Worm (Caenorhabditis elegans) whole organism, late embryonic: Measurements from ENCODE around the gene mrps-26.

ENCODE experiments used
- C08G9.2 ChIP-seq: sonication (generic microtip); optimal IDR thresholded peaks from 2 replicates; lab custom pipeline; 2016; ENCODE audit warnings: mild to moderate bottlenecking, missing genetic modification characterization, moderate library complexity, missing compliant biosample characterization
- C38D4.7 ChIP-seq: fragments of 200-800 bp; sonication (Bioruptor generic); optimal IDR thresholded peaks from 2 replicates; lab custom pipeline; 2018; ENCODE audit warnings: mild to moderate bottlenecking, missing genetic modification characterization, moderate library complexity, missing compliant biosample characterization
- K09A11.1 ChIP-seq: sonication (generic microtip); optimal IDR thresholded peaks from 2 replicates; lab custom pipeline; 2017; ENCODE audit warnings: antibody characterized with exemption, mild to moderate bottlenecking, missing genetic modification characterization, missing compliant biosample characterization; ENCODE audit not compliant: insufficient read depth
- T23F11.4 ChIP-seq: fragments of 200-800 bp; sonication (Bioruptor generic); optimal IDR thresholded peaks from 2 replicates; lab custom pipeline; 2018; ENCODE audit warnings: mild to moderate bottlenecking, missing genetic modification characterization, missing compliant biosample characterization
- Y22D7AL.16 ChIP-seq: sonication (generic microtip); optimal IDR thresholded peaks from 2 replicates; lab custom pipeline; 2016; ENCODE audit warnings: missing genetic modification characterization, missing compliant biosample characterization
- ceh-2 ChIP-seq: sonication (generic microtip); optimal IDR thresholded peaks from 2 replicates; lab custom pipeline; 2016; ENCODE audit warnings: missing genotype, missing genetic modification characterization, missing compliant biosample characterization
- ceh-22 ChIP-seq: sonication (generic microtip); optimal IDR thresholded peaks from 2 replicates; lab custom pipeline; 2017; ENCODE audit warnings: missing biosample characterization, missing genetic modification characterization
- ceh-24 ChIP-seq: sonication (generic microtip); optimal IDR thresholded peaks from 2 replicates; lab custom pipeline; 2016; ENCODE audit warnings: mild to moderate bottlenecking, missing genetic modification characterization, missing compliant biosample characterization
- ceh-31 ChIP-seq: sonication (generic microtip); optimal IDR thresholded peaks from 2 replicates; lab custom pipeline; 2016; ENCODE audit warnings: missing genetic modification characterization, missing compliant biosample characterization
- ceh-6 ChIP-seq: fragments of 200-800 bp; sonication (Bioruptor generic); optimal IDR thresholded peaks from 2 replicates; lab custom pipeline; 2018; ENCODE audit warnings: mild to moderate bottlenecking, missing genetic modification characterization, missing compliant biosample characterization
- ceh-9 ChIP-seq: sonication (generic microtip); optimal IDR thresholded peaks from 2 replicates; lab custom pipeline; 2016; ENCODE audit warnings: mild to moderate bottlenecking, missing genetic modification characterization, inconsistent platforms, missing compliant biosample characterization
- dmd-4 ChIP-seq: sonication (generic microtip); optimal IDR thresholded peaks from 2 replicates; lab custom pipeline; 2016; ENCODE audit warnings: borderline replicate concordance, missing genetic modification characterization, missing compliant biosample characterization
- ets-4 ChIP-seq: sonication (generic microtip); optimal IDR thresholded peaks from 2 replicates; lab custom pipeline; 2016; ENCODE audit warnings: missing genetic modification characterization, missing compliant biosample characterization
- eyg-1 ChIP-seq: sonication (generic microtip); optimal IDR thresholded peaks from 2 replicates; lab custom pipeline; 2016; ENCODE audit warnings: missing genotype, missing genetic modification characterization, missing compliant biosample characterization
- fkh-10 ChIP-seq: fragments of 150-350 bp; optimal IDR thresholded peaks from 2 replicates; lab custom pipeline; 2014; ENCODE audit warnings: missing biosample characterization, missing genetic modification reagents, missing genetic modification characterization
- fkh-6 ChIP-seq: sonication (generic microtip); optimal IDR thresholded peaks from 2 replicates; lab custom pipeline; 2016; ENCODE audit warnings: missing genetic modification characterization, missing compliant biosample characterization
- hlh-13 ChIP-seq: fragments of 200-800 bp; sonication (Bioruptor generic); optimal IDR thresholded peaks from 2 replicates; lab custom pipeline; 2018; ENCODE audit warnings: mild to moderate bottlenecking, missing genetic modification characterization, missing compliant biosample characterization
- lim-6 ChIP-seq: sonication (generic microtip); optimal IDR thresholded peaks from 2 replicates; lab custom pipeline; 2016; ENCODE audit warnings: missing genetic modification characterization, missing compliant biosample characterization
- madf-2 ChIP-seq: sonication (generic microtip); optimal IDR thresholded peaks from 2 replicates; lab custom pipeline; 2017; ENCODE audit warnings: missing genetic modification characterization, missing compliant biosample characterization
- mec-3 ChIP-seq: sonication (generic microtip); optimal IDR thresholded peaks from 2 replicates; lab custom pipeline; 2016; ENCODE audit warnings: borderline replicate concordance, missing genetic modification characterization, missing compliant biosample characterization
- nhr-11 ChIP-seq: fragments of 150-350 bp; optimal IDR thresholded peaks from 2 replicates; lab custom pipeline; 2014; ENCODE audit warnings: missing biosample characterization, missing genetic modification characterization
- npax-4 ChIP-seq: sonication (generic microtip); optimal IDR thresholded peaks from 2 replicates; lab custom pipeline; 2016; ENCODE audit warnings: missing genetic modification characterization, missing compliant biosample characterization
- pat-9 ChIP-seq: fragments of 200-800 bp; sonication (Bioruptor generic); optimal IDR thresholded peaks from 2 replicates; lab custom pipeline; 2018; ENCODE audit warnings: mild to moderate bottlenecking, missing genetic modification characterization, moderate library complexity, missing compliant biosample characterization
- pha-2 ChIP-seq: sonication (generic microtip); optimal IDR thresholded peaks from 2 replicates; lab custom pipeline; 2017; ENCODE audit warnings: mild to moderate bottlenecking, missing genetic modification characterization, missing compliant biosample characterization
- pqm-1 ChIP-seq: sonication (generic microtip); optimal IDR thresholded peaks from 2 replicates; lab custom pipeline; 2016; ENCODE audit warnings: missing genetic modification characterization, missing compliant biosample characterization
- pros-1 ChIP-seq: fragments of 150-350 bp; optimal IDR thresholded peaks from 2 replicates; lab custom pipeline; 2014; ENCODE audit warnings: missing biosample characterization, missing genetic modification reagents, missing genetic modification characterization
- ref-2 ChIP-seq: sonication (generic microtip); optimal IDR thresholded peaks from 2 replicates; lab custom pipeline; 2016; ENCODE audit warnings: missing genetic modification characterization, missing compliant biosample characterization
- sox-2 ChIP-seq: fragments of 200-800 bp; sonication (Bioruptor generic); IDR thresholded peaks from 2 replicates; pipeline ENCODE4 v1.3.6; 2022; ENCODE audit warnings: missing genetic modification reagents, missing genetic modification characterization, missing compliant biosample characterization
- sox-4 ChIP-seq: sonication (generic microtip); optimal IDR thresholded peaks from 2 replicates; lab custom pipeline; 2017; ENCODE audit warnings: mild to moderate bottlenecking, missing genetic modification characterization, inconsistent platforms, missing compliant biosample characterization
- tbx-2 ChIP-seq: sonication (generic microtip); optimal IDR thresholded peaks from 2 replicates; lab custom pipeline; 2016; ENCODE audit warnings: missing genetic modification characterization, missing compliant biosample characterization
- tbx-7 ChIP-seq: sonication (generic microtip); optimal IDR thresholded peaks from 2 replicates; lab custom pipeline; 2016; ENCODE audit warnings: missing genotype, missing genetic modification characterization, missing compliant biosample characterization
- unc-42 ChIP-seq: sonication (generic microtip); optimal IDR thresholded peaks from 2 replicates; lab custom pipeline; 2016; ENCODE audit warnings: missing genotype, missing genetic modification characterization, missing compliant biosample characterization
- unc-55 ChIP-seq: sonication (generic microtip); optimal IDR thresholded peaks from 2 replicates; lab custom pipeline; 2017; ENCODE audit warnings: missing biosample characterization, missing genetic modification reagents, missing genetic modification characterization
- zip-5 ChIP-seq: sonication (generic microtip); optimal IDR thresholded peaks from 2 replicates; lab custom pipeline; 2016; ENCODE audit warnings: missing genetic modification characterization, missing compliant biosample characterization

The mrps-26 gene

DNA sequence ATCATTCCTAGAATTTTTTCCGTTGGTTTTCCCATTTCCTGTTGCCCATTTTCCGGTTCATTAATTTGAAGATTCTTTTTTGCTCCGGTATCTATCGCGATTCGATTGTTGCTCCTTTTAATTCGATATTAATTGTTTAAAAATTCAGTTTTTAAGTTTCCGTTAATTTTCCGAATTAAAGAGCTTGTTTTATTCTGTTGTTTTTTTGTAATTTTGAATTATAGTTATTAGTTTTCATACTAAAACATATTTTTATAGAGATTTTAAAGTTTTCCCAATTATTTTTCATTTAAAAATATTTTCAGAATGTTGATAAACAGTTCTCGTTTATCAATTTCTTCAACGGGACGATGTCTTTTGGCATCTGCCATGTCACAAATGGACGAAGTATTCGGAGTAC lies at the start of gene mrps-26:
Gene mrps-26, plus strand, starts transcription at position 301 of the 400 bp plus-strand sequence.
- TF ChIP-seq ceh-9 (tag; lab: Kevin White, UChicago) (no peak), ets-4 (tag; lab: Kevin White, UChicago) (no peak), sox-4 (no peak), C08G9.2 (tag; lab: Kevin White, UChicago) (no peak)

- TF ChIP-seq T23F11.4 (GFP tag; lab: Kevin White, UChicago) (no peak), hlh-13 (no peak), C08G9.2 (tag; lab: Kevin White, UChicago) (no peak), dmd-4 (no peak), zip-5 (tag; lab: Kevin White, UChicago) (no peak), Y22D7AL.16 (tag; lab: Kevin White, UChicago) (no peak), ets-4 (tag; lab: Kevin White, UChicago) (no peak), ceh-22 (tag; lab: Kevin White, UChicago) (no peak), ceh-9 (tag; lab: Kevin White, UChicago) (no peak), fkh-10 (GFP tag; lab: Kevin White, UChicago) (no peak)
- TF ChIP-seq, all 69 proteins: peak for 0
Observed at ce11 chrIII:5185620-5186019, 48.8 kb upstream of the mrps-26 start, which contains the start of gene pup-2. pup-2 (plus strand) TSS chrIII:5185920.

ce11 chrIII:5188426-5188825 lies 46.0 kb upstream of the mrps-26 start, which contains the start of gene K10D2.8:
K10D2.8 (plus strand) TSS chrIII:5188726.
- TF ChIP-seq madf-2 (no peak), eyg-1 (tag; lab: Kevin White, UChicago) (no peak), dmd-4 (no peak), Y22D7AL.16 (tag; lab: Kevin White, UChicago) (no peak), ceh-24 (tag; lab: Kevin White, UChicago) (no peak), tbx-2 (no peak), C38D4.7 (GFP tag; lab: Kevin White, UChicago) (no peak), hlh-13 (no peak), zip-5 (tag; lab: Kevin White, UChicago) (no peak), pha-2 (tag; lab: Kevin White, UChicago) (no peak), nhr-11 (tag; lab: Kevin White, UChicago) (no peak)

- TF ChIP-seq pqm-1 (tag; lab: Kevin White, UChicago) (no peak), ceh-2 (tag; lab: Kevin White, UChicago) (peak; percentile 20), pros-1 (no peak), ref-2 (tag; lab: Kevin White, UChicago) (peak; percentile 50), ets-4 (tag; lab: Kevin White, UChicago) (peak; percentile 91), fkh-6 (no peak), tbx-7 (peak; percentile 25), zip-5 (tag; lab: Kevin White, UChicago) (peak; percentile 35), pat-9 (no peak), C08G9.2 (tag; lab: Kevin White, UChicago) (peak; percentile 79), ceh-6 (no peak), mec-3 (tag; lab: Kevin White, UChicago) (no peak), ceh-31 (peak; percentile 47), lim-6 (tag; lab: Kevin White, UChicago) (peak; percentile 21)
Observed at ce11 chrIII:5190179-5190578, 44.2 kb upstream of the mrps-26 start.

- TF ChIP-seq npax-4 (tag; lab: Kevin White, UChicago) (no peak), K09A11.1 (tag; lab: Kevin White, UChicago) (no peak), unc-55 (GFP tag; lab: Kevin White, UChicago) (no peak), sox-2 (no peak), unc-42 (tag; lab: Kevin White, UChicago) (peak; percentile 55)
Observed at ce11 chrIII:5190671-5191174, 43.7 kb upstream of the mrps-26 start, which contains the start of gene hira-1. hira-1 (plus strand) TSS chrIII:5191124.
